Fruit fly (Drosophila melanogaster) whole organism, embryonic: ENCODE results near the gene CG43630.
A peak's percentile ranks its signal among the peaks of the same experiment; 100 is the strongest.

Experiments used
- Bgb ChIP-seq: fragments of 200-800 bp; sonication (Bioruptor generic); IDR thresholded peaks from 2 replicates; pipeline ENCODE4 v1.3.6; 2022; ENCODE audit warnings: missing biosample characterization, missing genetic modification characterization; ENCODE audit not compliant: partially characterized antibody
- CG1024 ChIP-seq: fragments of 200-800 bp; sonication (Bioruptor generic); IDR thresholded peaks from 2 replicates; pipeline ENCODE4 v1.3.6; 2022; ENCODE audit warnings: missing biosample characterization, missing genetic modification characterization
- CG10274 ChIP-seq: fragments of 200-800 bp; sonication (Bioruptor generic); optimal IDR thresholded peaks from 3 replicates; lab custom pipeline; 2017; ENCODE audit warnings: missing biosample characterization, mild to moderate bottlenecking, missing genetic modification characterization
- CG10366 ChIP-seq: fragments of 200-800 bp; sonication (Bioruptor generic); IDR thresholded peaks from 2 replicates; pipeline ENCODE4 v1.3.6; 2022; ENCODE audit warnings: missing biosample characterization, missing genetic modification characterization
- CG10959 ChIP-seq: fragments of 200-800 bp; sonication (Bioruptor generic); IDR thresholded peaks from 2 replicates; pipeline ENCODE4 v1.3.6; 2022; ENCODE audit warnings: missing biosample characterization, missing genetic modification characterization
- CG11723 ChIP-seq: fragments of 200-800 bp; sonication (Bioruptor generic); optimal IDR thresholded peaks from 2 replicates; lab custom pipeline; 2017; ENCODE audit warnings: missing biosample characterization, mild to moderate bottlenecking, missing genetic modification characterization
- CG12299 ChIP-seq: fragments of 200-800 bp; sonication (Bioruptor generic); optimal IDR thresholded peaks from 2 replicates; lab custom pipeline; 2018; ENCODE audit warnings: missing biosample characterization, mild to moderate bottlenecking, missing genetic modification characterization
- CG14710 ChIP-seq: fragments of 200-800 bp; sonication (Bioruptor generic); optimal IDR thresholded peaks from 3 replicates; lab custom pipeline; 2019; ENCODE audit warnings: missing biosample characterization, mild to moderate bottlenecking, missing genetic modification characterization, moderate library complexity
- CG15073 ChIP-seq: fragments of 200-800 bp; sonication (Bioruptor generic); optimal IDR thresholded peaks from 2 replicates; lab custom pipeline; 2016; ENCODE audit warnings: missing biosample characterization, missing genetic modification characterization
- CG15269 ChIP-seq: fragments of 200-800 bp; sonication (Bioruptor generic); optimal IDR thresholded peaks from 2 replicates; lab custom pipeline; 2018; ENCODE audit warnings: missing biosample characterization, mild to moderate bottlenecking, missing genetic modification characterization, moderate library complexity
- CG17361 ChIP-seq: fragments of 200-800 bp; sonication (Bioruptor generic); IDR thresholded peaks from 3 replicates; pipeline ENCODE4 v1.3.6; 2022; ENCODE audit warnings: missing biosample characterization, missing genetic modification characterization
- CG2199 ChIP-seq: fragments of 200-800 bp; sonication (Bioruptor generic); IDR thresholded peaks from 3 replicates; pipeline ENCODE4 v1.3.6; 2022; ENCODE audit warnings: missing biosample characterization, missing genetic modification characterization
- CG3163 ChIP-seq: fragments of 200-800 bp; sonication (Bioruptor generic); optimal IDR thresholded peaks from 3 replicates; lab custom pipeline; 2016; ENCODE audit warnings: missing biosample characterization, missing genetic modification characterization
- CG32767 ChIP-seq: fragments of 200-800 bp; sonication (Bioruptor generic); IDR thresholded peaks from 2 replicates; pipeline ENCODE4 v1.3.6; 2022; ENCODE audit warnings: missing biosample characterization, missing genetic modification characterization
- CG33213 ChIP-seq: fragments of 200-800 bp; sonication (Bioruptor generic); optimal IDR thresholded peaks from 3 replicates; lab custom pipeline; 2016; ENCODE audit warnings: missing biosample characterization, missing genetic modification characterization
- CG3847 ChIP-seq: fragments of 200-800 bp; sonication (Bioruptor generic); IDR thresholded peaks from 2 replicates; pipeline ENCODE4 v1.3.6; 2022; ENCODE audit warnings: missing biosample characterization, missing genetic modification characterization
- CG3995 ChIP-seq: fragments of 200-800 bp; sonication (Bioruptor generic); optimal IDR thresholded peaks from 3 replicates; lab custom pipeline; 2016; ENCODE audit warnings: missing biosample characterization, missing genetic modification characterization
- CG42726 ChIP-seq: fragments of 200-800 bp; sonication (Bioruptor generic); IDR thresholded peaks from 2 replicates; pipeline ENCODE4 v1.3.6; 2022; ENCODE audit warnings: missing biosample characterization, missing genetic modification characterization; ENCODE audit not compliant: partially characterized antibody
- CG4617 ChIP-seq: fragments of 200-800 bp; sonication (Bioruptor generic); optimal IDR thresholded peaks from 3 replicates; lab custom pipeline; 2016; ENCODE audit warnings: missing biosample characterization, missing genetic modification characterization, borderline replicate concordance
- CG8944 ChIP-seq: fragments of 200-800 bp; sonication (Bioruptor generic); optimal IDR thresholded peaks from 3 replicates; lab custom pipeline; 2016; ENCODE audit warnings: missing biosample characterization, missing genetic modification characterization
- CG9437 ChIP-seq: fragments of 200-800 bp; sonication (Bioruptor generic); optimal IDR thresholded peaks from 2 replicates; lab custom pipeline; 2018; ENCODE audit warnings: missing biosample characterization, mild to moderate bottlenecking, missing genetic modification characterization
- CTCF ChIP-seq: fragments of 200-800 bp; sonication (Bioruptor generic); optimal IDR thresholded peaks from 2 replicates; lab custom pipeline; 2017; ENCODE audit warnings: missing biosample characterization, mild to moderate bottlenecking, missing genetic modification characterization, moderate library complexity
- CkIIα-i1 ChIP-seq: fragments of 200-800 bp; sonication (Bioruptor generic); IDR thresholded peaks from 2 replicates; pipeline ENCODE4 v1.3.6; 2022; ENCODE audit warnings: missing biosample characterization, missing genetic modification characterization
- Dek ChIP-seq: fragments of 200-800 bp; sonication (Bioruptor generic); optimal IDR thresholded peaks from 3 replicates; lab custom pipeline; 2019; ENCODE audit warnings: missing biosample characterization, mild to moderate bottlenecking, missing genetic modification characterization, moderate library complexity
- Eip74EF ChIP-seq, 2 experiments: fragments of 200-800 bp in 1 of 2; fragments of >200 bp in 1 of 2; sonication (Bioruptor generic) in 1 of 2; optimal IDR thresholded peaks; 2 replicates each; lab custom pipeline; 2017 to 2019; ENCODE audit warnings: missing biosample characterization in 2 of 2, missing genetic modification characterization in 2 of 2, mild to moderate bottlenecking in 1 of 2, moderate library complexity in 1 of 2
- Ets65A ChIP-seq: fragments of 200-800 bp; sonication (Bioruptor generic); peaks from one replicate; lab custom pipeline; 2016; ENCODE audit warnings: missing biosample characterization, missing genetic modification characterization
- HmgZ ChIP-seq: fragments of 200-800 bp; sonication (Bioruptor generic); optimal IDR thresholded peaks from 2 replicates; lab custom pipeline; 2018; ENCODE audit warnings: missing biosample characterization, mild to moderate bottlenecking, missing genetic modification characterization
- Hmr ChIP-seq: fragments of 200-800 bp; sonication (Bioruptor generic); optimal IDR thresholded peaks from 3 replicates; lab custom pipeline; 2017; ENCODE audit warnings: mild to moderate bottlenecking, missing biosample characterization, missing genetic modification reagents, missing genetic modification characterization
- Hr78 ChIP-seq, 2 experiments: fragments of 200-800 bp in 1 of 2; fragments of >200 bp in 1 of 2; sonication (Bioruptor generic) in 1 of 2; optimal IDR thresholded peaks; 2 replicates each; lab custom pipeline; 2017 to 2019; ENCODE audit warnings: missing biosample characterization in 2 of 2, missing genetic modification characterization in 2 of 2, mild to moderate bottlenecking in 1 of 2, moderate library complexity in 1 of 2
- Lhr ChIP-seq: fragments of 200-800 bp; sonication (Bioruptor generic); optimal IDR thresholded peaks from 3 replicates; lab custom pipeline; 2017; ENCODE audit warnings: mild to moderate bottlenecking, missing biosample characterization, missing genetic modification reagents, missing genetic modification characterization
- Max ChIP-seq: fragments of 200-800 bp; sonication (Bioruptor generic); optimal IDR thresholded peaks from 2 replicates; lab custom pipeline; 2016; ENCODE audit warnings: missing biosample characterization, mild to moderate bottlenecking, missing genetic modification characterization
- Med ChIP-seq: fragments of 200-800 bp; sonication (Bioruptor generic); peaks from one replicate; lab custom pipeline; 2016; ENCODE audit warnings: missing biosample characterization, missing genetic modification characterization, mild to moderate bottlenecking, inconsistent platforms, moderate library complexity
- Pdp1 ChIP-seq, 2 experiments: fragments of 200-800 bp; sonication (Bioruptor generic); optimal IDR thresholded peaks; 3 replicates each; lab custom pipeline; 2016; ENCODE audit warnings: missing biosample characterization in 2 of 2, missing genetic modification characterization in 2 of 2, mild to moderate bottlenecking in 1 of 2, moderate library complexity in 1 of 2
- Sox102F ChIP-seq: fragments of 200-800 bp; sonication (Bioruptor generic); optimal IDR thresholded peaks from 2 replicates; lab custom pipeline; 2018; ENCODE audit warnings: missing biosample characterization, mild to moderate bottlenecking, missing genetic modification characterization, moderate library complexity
- Ssrp ChIP-seq: fragments of 200-800 bp; sonication (Bioruptor generic); optimal IDR thresholded peaks from 2 replicates; lab custom pipeline; 2018; ENCODE audit warnings: missing biosample characterization, mild to moderate bottlenecking, missing genetic modification characterization, moderate library complexity
- bigmax ChIP-seq: fragments of 200-800 bp; sonication (Bioruptor generic); optimal IDR thresholded peaks from 2 replicates; lab custom pipeline; 2018; ENCODE audit warnings: missing biosample characterization, mild to moderate bottlenecking, missing genetic modification characterization
- crc ChIP-seq: fragments of 200-800 bp; sonication (Bioruptor generic); optimal IDR thresholded peaks from 2 replicates; lab custom pipeline; 2016; ENCODE audit warnings: missing biosample characterization, missing genetic modification characterization
- danr ChIP-seq: fragments of 200-800 bp; sonication (Bioruptor generic); IDR thresholded peaks from 2 replicates; pipeline ENCODE4 v1.3.6; 2022; ENCODE audit warnings: missing biosample characterization, missing genetic modification characterization
- dmrt11E ChIP-seq: fragments of 200-800 bp; sonication (Bioruptor generic); optimal IDR thresholded peaks from 3 replicates; lab custom pipeline; 2018; ENCODE audit warnings: missing biosample characterization, mild to moderate bottlenecking, missing genetic modification characterization, moderate library complexity
- dysf ChIP-seq: fragments of 200-800 bp; sonication (Bioruptor generic); IDR thresholded peaks from 3 replicates; pipeline ENCODE4 v1.3.6; 2022; ENCODE audit warnings: missing biosample characterization, missing genetic modification characterization
- hth ChIP-seq: fragments of >200 bp; optimal IDR thresholded peaks from 2 replicates; lab custom pipeline; 2017; ENCODE audit warnings: inconsistent platforms
- jumu ChIP-seq: fragments of 200-800 bp; sonication (Bioruptor generic); optimal IDR thresholded peaks from 3 replicates; lab custom pipeline; 2016; ENCODE audit warnings: missing biosample characterization, missing genetic modification characterization
- knrl ChIP-seq: fragments of 200-800 bp; sonication (Bioruptor generic); IDR thresholded peaks from 3 replicates; pipeline ENCODE4 v1.3.6; 2022; ENCODE audit warnings: missing biosample characterization, missing genetic modification characterization; ENCODE audit not compliant: partially characterized antibody
- lmd ChIP-seq: fragments of 200-800 bp; sonication (Bioruptor generic); IDR thresholded peaks from 2 replicates; pipeline ENCODE4 v1.3.6; 2022; ENCODE audit warnings: missing biosample characterization, missing genetic modification characterization
- lola ChIP-seq, 3 experiments: fragments of >200 bp in 2 of 3; fragments of 200-800 bp in 1 of 3; sonication (Bioruptor generic) in 1 of 3; optimal IDR thresholded peaks; 2 replicates each; lab custom pipeline; 2017 to 2019; ENCODE audit warnings: missing biosample characterization in 3 of 3, missing genetic modification characterization in 3 of 3, mild to moderate bottlenecking in 1 of 3, moderate library complexity in 1 of 3
- pnt ChIP-seq: fragments of 200-800 bp; sonication (Bioruptor generic); optimal IDR thresholded peaks from 3 replicates; lab custom pipeline; 2016; ENCODE audit warnings: missing biosample characterization, missing genetic modification characterization
- sd ChIP-seq: fragments of 200-800 bp; sonication (Bioruptor generic); optimal IDR thresholded peaks from 3 replicates; lab custom pipeline; 2018; ENCODE audit warnings: missing biosample characterization, mild to moderate bottlenecking, missing genetic modification characterization, moderate library complexity
- sr ChIP-seq: fragments of 200-800 bp; sonication (Bioruptor generic); IDR thresholded peaks from 3 replicates; pipeline ENCODE4 v1.3.6; 2022; ENCODE audit warnings: missing biosample characterization, missing genetic modification characterization
- wdn ChIP-seq: fragments of 200-800 bp; sonication (Bioruptor generic); IDR thresholded peaks from 2 replicates; pipeline ENCODE4 v1.3.6; 2022; ENCODE audit warnings: missing biosample characterization, missing genetic modification characterization
- zen ChIP-seq: fragments of 200-800 bp; sonication (Bioruptor generic); optimal IDR thresholded peaks from 3 replicates; lab custom pipeline; 2018; ENCODE audit warnings: missing biosample characterization, mild to moderate bottlenecking, missing genetic modification characterization, moderate library complexity

CG43630 gene

DNA sequence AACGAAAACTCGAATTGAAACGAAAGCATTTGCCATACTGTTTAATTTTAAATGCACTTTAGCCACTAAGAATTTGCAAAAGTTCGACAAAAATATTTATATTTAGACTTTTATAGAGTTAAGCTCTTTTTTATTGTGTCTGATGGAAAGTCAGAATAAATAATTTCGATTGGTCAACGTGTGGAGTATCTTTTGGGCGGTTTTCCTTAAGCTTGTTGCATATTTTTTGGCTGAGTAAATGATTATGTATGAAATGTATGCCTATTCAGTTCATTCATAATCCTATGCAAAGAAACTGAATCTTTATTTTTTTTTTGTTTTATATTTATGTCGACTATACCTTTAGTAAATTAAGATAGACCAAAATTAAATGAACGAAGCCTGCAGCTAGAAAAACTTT, 23.3 kb downstream of the CG43630 start:
- peak in 1 of 3 experiments; percentile 15 for TF ChIP-seq lola (GFP tag; optimal IDR thresholded peaks at IDR 0.05; lab: Kevin White, UChicago)
- no peak for TF ChIP-seq CG15269
- peak; percentile 11 for TF ChIP-seq Med
- peak; percentile 93 for TF ChIP-seq CG2199 (GFP tag; lab: Robert Waterston, UW)
- TF ChIP-seq CG4617 (GFP tag; lab: Kevin White, UChicago), result no peak

dm6 chr3R:12650537-12650936, 25.5 kb downstream of the CG43630 start:
- 0 out of 2 replicates have a peak, but pooled peaks have one; percentile 19 for TF ChIP-seq CG3847 (GFP tag; lab: Robert Waterston, UW)
- peak; percentile 2 for TF ChIP-seq zen (tag; lab: Kevin White, UChicago)
- no peak for TF ChIP-seq Sox102F (GFP tag; lab: Kevin White, UChicago)
- TF ChIP-seq knrl (GFP tag; lab: Robert Waterston, UW), result peak; percentile 62
- TF ChIP-seq CG3163 (GFP tag; lab: Kevin White, UChicago), result no peak
- TF ChIP-seq CG11723, result no peak
- no peak for TF ChIP-seq CG10366 (GFP tag; lab: Robert Waterston, UW)
- TF ChIP-seq Ets65A (GFP tag; lab: Kevin White, UChicago), result no peak
- TF ChIP-seq pnt (GFP tag; lab: Kevin White, UChicago), result no peak
- peak; percentile 1 for TF ChIP-seq Dek (tag; lab: Kevin White, UChicago)
- TF ChIP-seq CG17361 (GFP tag; lab: Robert Waterston, UW), result no peak
- no peak for TF ChIP-seq CG1024
- no peak for TF ChIP-seq bigmax (GFP tag; lab: Kevin White, UChicago)
- TF ChIP-seq dysf, result no peak
- TF ChIP-seq CG8944 (GFP tag; lab: Kevin White, UChicago), result no peak
- no peak for TF ChIP-seq dmrt11E
- peak; percentile 93 for TF ChIP-seq CG9437 (GFP tag; lab: Kevin White, UChicago)
- TF ChIP-seq CG15073 (GFP tag; lab: Kevin White, UChicago), result no peak
- no peak for TF ChIP-seq danr
- TF ChIP-seq Hr78 (GFP tag; optimal IDR thresholded peaks at IDR 0.05; lab: Kevin White, UChicago), result no peak
- TF ChIP-seq Pdp1 (GFP tag; optimal IDR thresholded peaks at IDR 0.05; lab: Kevin White, UChicago), result peak in 1 of 2 experiments; percentile 13
- peak; percentile 84 for TF ChIP-seq CTCF
- no peak for TF ChIP-seq Max
- no peak for TF ChIP-seq CG12299 (tag; lab: Kevin White, UChicago)
- no peak for TF ChIP-seq CkIIα-i1 (GFP tag; lab: Robert Waterston, UW)
- no peak for TF ChIP-seq Eip74EF (GFP tag; optimal IDR thresholded peaks at IDR 0.05; lab: Kevin White, UChicago)
- TF ChIP-seq sd (tag; lab: Kevin White, UChicago), result peak; percentile 13
- TF ChIP-seq CG3995 (GFP tag; lab: Kevin White, UChicago), result no peak
- TF ChIP-seq CG10959 (GFP tag; lab: Robert Waterston, UW), result no peak
- TF ChIP-seq CG42726 (GFP tag; lab: Robert Waterston, UW), result 0 out of 2 replicates have a peak, but pooled peaks have one; percentile 49
- TF ChIP-seq lmd (GFP tag; lab: Robert Waterston, UW), result no peak
- no peak for TF ChIP-seq crc (GFP tag; lab: Kevin White, UChicago)
- TF ChIP-seq sr (GFP tag; lab: Robert Waterston, UW), result no peak
- TF ChIP-seq CG14710, result peak; percentile 61
- no peak for TF ChIP-seq hth
- TF ChIP-seq Bgb, result peak; percentile 73
- TF ChIP-seq CG32767 (GFP tag; lab: Robert Waterston, UW), result no peak
- TF ChIP-seq Ssrp (tag; lab: Kevin White, UChicago), result peak; percentile 1
- peak; percentile 8 for TF ChIP-seq Lhr (GFP tag; lab: Kevin White, UChicago)
- no peak for TF ChIP-seq wdn (GFP tag; lab: Robert Waterston, UW)
- peak; percentile 18 for TF ChIP-seq Hmr
- TF ChIP-seq HmgZ (tag; lab: Kevin White, UChicago), result peak; percentile 33
- TF ChIP-seq CG33213, result no peak
- TF ChIP-seq CG10274 (GFP tag; lab: Kevin White, UChicago), result no peak
- no peak for TF ChIP-seq jumu (GFP tag; lab: Kevin White, UChicago)
